Fruit fly (Drosophila melanogaster) whole organism, wandering third instar larva: ENCODE measurements around the gene CG13634.

Experiments used
- Abd-B ChIP-seq: fragments of >200 bp; optimal IDR thresholded peaks from 2 replicates; lab custom pipeline; 2017; ENCODE audit warnings: missing biosample characterization, missing genetic modification characterization
- CG9705 ChIP-seq: fragments of 200-800 bp; sonication (Bioruptor generic); optimal IDR thresholded peaks from 2 replicates; lab custom pipeline; 2018; ENCODE audit warnings: missing biosample characterization, mild to moderate bottlenecking, missing genetic modification characterization
- GATAd ChIP-seq: sonication (Bioruptor generic); optimal IDR thresholded peaks from 2 replicates; lab custom pipeline; 2016; ENCODE audit warnings: missing biosample characterization, missing genetic modification characterization
- lola ChIP-seq: fragments of >200 bp; optimal IDR thresholded peaks from 2 replicates; lab custom pipeline; 2017; ENCODE audit warnings: missing biosample characterization, missing genetic modification characterization
- pan ChIP-seq: fragments of >200 bp; optimal IDR thresholded peaks from 2 replicates; lab custom pipeline; 2017
- psq ChIP-seq: fragments of 200-800 bp; sonication (Bioruptor generic); optimal IDR thresholded peaks from 3 replicates; lab custom pipeline; 2017; ENCODE audit warnings: missing biosample characterization, mild to moderate bottlenecking, missing genetic modification characterization, moderate library complexity
- tai ChIP-seq: sonication (Bioruptor generic); optimal IDR thresholded peaks from 2 replicates; lab custom pipeline; 2016; ENCODE audit warnings: missing biosample characterization, missing genetic modification characterization
- usp ChIP-seq: fragments of >200 bp; optimal IDR thresholded peaks from 2 replicates; lab custom pipeline; 2017; ENCODE audit warnings: missing biosample characterization, missing genetic modification characterization

DNA sequence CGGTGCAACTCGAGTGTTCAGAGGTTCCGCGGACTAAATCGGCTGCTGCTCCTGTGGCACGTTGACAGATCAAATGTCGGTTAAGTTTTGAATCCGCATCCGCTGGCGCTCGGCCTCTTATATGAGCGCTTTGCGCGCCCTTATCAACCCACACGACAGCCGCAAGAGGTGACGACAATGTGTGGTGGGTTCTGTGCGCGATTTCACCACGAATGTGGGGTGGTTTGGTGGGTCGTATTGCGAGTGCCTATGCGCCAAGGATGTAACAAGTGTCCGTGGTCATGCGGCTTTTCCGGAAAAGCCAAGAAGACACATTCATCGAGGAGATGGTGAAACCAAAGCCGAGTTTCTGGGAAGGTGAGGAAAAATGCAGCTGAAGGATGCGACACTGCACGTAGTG is 25.0 kb downstream of the CG13634 start, which contains the start of gene AstA:
- no peak for TF ChIP-seq pan
- no peak for TF ChIP-seq Abd-B (GFP tag; lab: Kevin White, UChicago)
- TF ChIP-seq usp (GFP tag; lab: Kevin White, UChicago) = no peak
- no peak for TF ChIP-seq GATAd
- no peak for TF ChIP-seq psq
- TF ChIP-seq lola (GFP tag; lab: Kevin White, UChicago) = no peak
- no peak for TF ChIP-seq CG9705 (GFP tag; lab: Kevin White, UChicago)
- TF ChIP-seq tai (GFP tag; lab: Kevin White, UChicago) = no peak
